Worm (Caenorhabditis elegans) whole organism, L4 larva: ENCODE results near the gene ZK632.12.
A peak's percentile ranks its signal among the peaks of the same experiment; 100 is the strongest.

Source experiments
- fkh-10 ChIP-seq: fragments of 150-350 bp; optimal IDR thresholded peaks from 2 replicates; lab custom pipeline; 2014; ENCODE audit warnings: missing biosample characterization, missing genetic modification reagents, missing genetic modification characterization
- jun-1 ChIP-seq: fragments of 150-350 bp; optimal IDR thresholded peaks from 2 replicates; lab custom pipeline; 2014; ENCODE audit warnings: missing biosample characterization, missing genetic modification reagents, missing genetic modification characterization
- mdl-1 ChIP-seq, 2 experiments: fragments of 150-350 bp in 1 of 2; sonication (generic microtip) in 1 of 2; optimal IDR thresholded peaks; 2 replicates each; lab custom pipeline; 2014 to 2017; ENCODE audit warnings: missing biosample characterization in 2 of 2, missing genetic modification characterization in 2 of 2
- mdt-29 ChIP-seq: fragments of 200-800 bp; sonication (Bioruptor generic); IDR thresholded peaks from 2 replicates; pipeline ENCODE4 v1.3.6; 2022; ENCODE audit warnings: missing genetic modification reagents, missing genetic modification characterization, missing compliant biosample characterization
- mxl-2 ChIP-seq: fragments of 200-800 bp; sonication (Bioruptor generic); conservative IDR thresholded peaks from 2 replicates; pipeline ENCODE4 v1.3.6; 2022; ENCODE audit warnings: missing genetic modification reagents, missing genetic modification characterization, missing compliant biosample characterization
- nhr-11 ChIP-seq: fragments of 150-350 bp; optimal IDR thresholded peaks from 2 replicates; lab custom pipeline; 2014; ENCODE audit warnings: missing biosample characterization, missing genetic modification characterization
- nhr-6 ChIP-seq: fragments of 150-350 bp; optimal IDR thresholded peaks from 2 replicates; lab custom pipeline; 2014; ENCODE audit warnings: missing biosample characterization, missing genetic modification characterization
- php-3 ChIP-seq: fragments of 200-800 bp; sonication (Bioruptor generic); IDR thresholded peaks from 2 replicates; pipeline ENCODE4 v1.3.6; 2022; ENCODE audit warnings: missing genetic modification reagents, missing genetic modification characterization, missing compliant biosample characterization

DNA sequence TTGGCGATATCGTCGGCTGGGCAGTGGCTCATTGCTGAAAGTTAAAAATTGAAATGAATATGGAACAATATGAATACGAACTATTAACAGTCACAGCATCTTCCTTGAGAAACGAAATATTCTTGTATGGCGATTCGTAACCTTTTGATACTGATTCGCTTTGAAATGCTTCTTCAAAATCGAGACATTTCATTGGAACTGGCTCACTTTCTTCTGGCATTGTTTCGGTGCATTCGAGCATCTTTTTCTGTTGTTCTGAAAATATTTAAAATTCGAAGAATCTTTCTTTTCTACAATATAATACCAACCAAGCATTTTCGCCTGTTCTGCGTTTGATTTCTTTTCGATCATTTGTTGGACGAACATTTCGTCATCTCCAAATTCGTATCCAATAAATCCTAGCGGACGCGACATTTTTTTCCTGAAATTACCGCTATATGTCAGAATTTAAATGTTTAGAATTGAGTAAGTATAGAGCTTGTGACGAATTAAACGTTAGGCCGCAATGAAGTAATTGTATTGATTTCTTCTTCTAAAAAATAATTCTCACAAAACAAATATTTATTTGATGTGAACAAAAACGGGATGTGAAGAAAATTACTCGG is 6.2 kb upstream of the ZK632.12 start, which contains the start of gene lin-52:
- TF ChIP-seq mxl-2 (0 out of 2 replicates have a peak, but pooled peaks have one; percentile 6), jun-1 (tag; lab: Kevin White, UChicago) (no peak), nhr-11 (no peak), php-3 (GFP tag; lab: Robert Waterston, UW) (no peak), mdl-1 (tag; optimal IDR thresholded peaks at IDR 0.05; lab: Kevin White, UChicago) (no peak), fkh-10 (no peak), mdt-29 (GFP tag; lab: Robert Waterston, UW) (no peak; the same call in 1 of the 2 replicates), nhr-6 (no peak)
